Fruit fly (Drosophila melanogaster) whole organism, prepupa: Measurements from ENCODE around the gene CG4619.

ENCODE experiments used
- Blimp-1 ChIP-seq: fragments of 200-800 bp; sonication (Bioruptor generic); optimal IDR thresholded peaks from 3 replicates; lab custom pipeline; 2017; ENCODE audit warnings: missing biosample characterization, missing genetic modification characterization, mild to moderate bottlenecking, moderate library complexity, missing genetic modification reagents
- CG10669 ChIP-seq: fragments of 200-800 bp; sonication (Bioruptor generic); optimal IDR thresholded peaks from 3 replicates; lab custom pipeline; 2018; ENCODE audit warnings: missing biosample characterization, mild to moderate bottlenecking, missing genetic modification characterization, moderate library complexity
- CG11294 ChIP-seq: fragments of 200-800 bp; sonication (Bioruptor generic); IDR thresholded peaks from 2 replicates; pipeline ENCODE4 v1.3.6; 2022; ENCODE audit warnings: missing biosample characterization, missing genetic modification characterization
- CG11762 ChIP-seq: fragments of 200-800 bp; sonication (Bioruptor generic); optimal IDR thresholded peaks from 3 replicates; lab custom pipeline; 2016; ENCODE audit warnings: missing biosample characterization, missing genetic modification characterization; ENCODE audit not compliant: insufficient read depth
- CG11902 ChIP-seq: fragments of 200-800 bp; sonication (Bioruptor generic); optimal IDR thresholded peaks from 3 replicates; lab custom pipeline; 2016; ENCODE audit warnings: missing biosample characterization, missing genetic modification characterization
- CG15336 ChIP-seq: fragments of 200-800 bp; sonication (Bioruptor generic); IDR thresholded peaks from 2 replicates; pipeline ENCODE4 v1.3.6; 2022; ENCODE audit warnings: missing biosample characterization, missing genetic modification characterization
- CG1621 ChIP-seq: fragments of 200-800 bp; sonication (Bioruptor generic); optimal IDR thresholded peaks from 3 replicates; lab custom pipeline; 2018; ENCODE audit warnings: missing biosample characterization, mild to moderate bottlenecking, missing genetic modification characterization
- CG16779 ChIP-seq: fragments of 200-800 bp; sonication (Bioruptor generic); optimal IDR thresholded peaks from 3 replicates; lab custom pipeline; 2017; ENCODE audit warnings: missing biosample characterization, mild to moderate bottlenecking, missing genetic modification characterization
- CG3032 ChIP-seq: fragments of 200-800 bp; optimal IDR thresholded peaks from 2 replicates; lab custom pipeline; 2019; ENCODE audit warnings: missing biosample characterization, mild to moderate bottlenecking, missing genetic modification characterization, moderate library complexity
- CG31627 ChIP-seq: fragments of 200-800 bp; sonication (Bioruptor generic); optimal IDR thresholded peaks from 3 replicates; lab custom pipeline; 2016; ENCODE audit warnings: missing biosample characterization, missing genetic modification characterization
- CG32006 ChIP-seq: fragments of 200-800 bp; sonication (Bioruptor generic); optimal IDR thresholded peaks from 3 replicates; lab custom pipeline; 2017; ENCODE audit warnings: missing biosample characterization, mild to moderate bottlenecking, missing genetic modification characterization
- CG34406 ChIP-seq: fragments of 200-800 bp; sonication (Bioruptor generic); optimal IDR thresholded peaks from 3 replicates; lab custom pipeline; 2016; ENCODE audit warnings: missing biosample characterization, missing genetic modification characterization
- CG3919 ChIP-seq: fragments of 200-800 bp; sonication (Bioruptor generic); optimal IDR thresholded peaks from 3 replicates; lab custom pipeline; 2016; ENCODE audit warnings: missing biosample characterization, missing genetic modification characterization
- CG4318 ChIP-seq: fragments of 200-800 bp; sonication (Bioruptor generic); optimal IDR thresholded peaks from 3 replicates; lab custom pipeline; 2017; ENCODE audit warnings: missing biosample characterization, mild to moderate bottlenecking, missing genetic modification characterization
- CG6163 ChIP-seq: fragments of 200-800 bp; sonication (Bioruptor generic); IDR thresholded peaks from 3 replicates; pipeline ENCODE4 v1.3.6; 2022; ENCODE audit warnings: missing biosample characterization, missing genetic modification characterization
- CG6276 ChIP-seq: fragments of 200-800 bp; sonication (Bioruptor generic); optimal IDR thresholded peaks from 2 replicates; lab custom pipeline; 2017; ENCODE audit warnings: missing biosample characterization, mild to moderate bottlenecking, missing genetic modification characterization
- CG6792 ChIP-seq: fragments of 200-800 bp; sonication (Bioruptor generic); optimal IDR thresholded peaks from 3 replicates; lab custom pipeline; 2016; ENCODE audit warnings: missing biosample characterization, missing genetic modification characterization
- CG6808 ChIP-seq: fragments of 200-800 bp; sonication (Bioruptor generic); optimal IDR thresholded peaks from 3 replicates; lab custom pipeline; 2017; ENCODE audit warnings: missing biosample characterization, missing genetic modification characterization, mild to moderate bottlenecking, moderate library complexity, missing genetic modification reagents
- CG7368 ChIP-seq: fragments of 200-800 bp; sonication (Bioruptor generic); optimal IDR thresholded peaks from 3 replicates; lab custom pipeline; 2016; ENCODE audit warnings: missing biosample characterization, missing genetic modification characterization
- CG8119 ChIP-seq: fragments of 200-800 bp; sonication (Bioruptor generic); IDR thresholded peaks from 3 replicates; pipeline ENCODE4 v1.3.6; 2022; ENCODE audit warnings: missing biosample characterization, missing genetic modification characterization
- CG8319 ChIP-seq: fragments of 200-800 bp; sonication (Bioruptor generic); optimal IDR thresholded peaks from 3 replicates; lab custom pipeline; 2016; ENCODE audit warnings: missing biosample characterization, missing genetic modification characterization
- CG8632 ChIP-seq: fragments of 200-800 bp; sonication (Bioruptor generic); optimal IDR thresholded peaks from 3 replicates; lab custom pipeline; 2016; ENCODE audit warnings: missing biosample characterization, missing genetic modification characterization
- CG9139 ChIP-seq: fragments of 200-800 bp; sonication (Bioruptor generic); optimal IDR thresholded peaks from 3 replicates; lab custom pipeline; 2017; ENCODE audit warnings: missing biosample characterization, mild to moderate bottlenecking, missing genetic modification characterization
- Eip75B ChIP-seq: fragments of 200-800 bp; sonication (Bioruptor generic); optimal IDR thresholded peaks from 3 replicates; lab custom pipeline; 2016; ENCODE audit warnings: missing biosample characterization, missing genetic modification characterization
- Eip78C ChIP-seq: fragments of 200-800 bp; sonication (Bioruptor generic); peaks from one replicate; lab custom pipeline; 2016; ENCODE audit warnings: missing biosample characterization, missing genetic modification characterization
- Eip93F ChIP-seq: fragments of 200-800 bp; sonication (Bioruptor generic); optimal IDR thresholded peaks from 2 replicates; lab custom pipeline; 2016; ENCODE audit warnings: missing biosample characterization, mild to moderate bottlenecking, missing genetic modification characterization
- Ets21C ChIP-seq: fragments of 200-800 bp; sonication (Bioruptor generic); optimal IDR thresholded peaks from 3 replicates; lab custom pipeline; 2016; ENCODE audit warnings: missing biosample characterization, missing genetic modification characterization
- Ets96B ChIP-seq: fragments of 200-800 bp; optimal IDR thresholded peaks from 2 replicates; lab custom pipeline; 2019; ENCODE audit warnings: missing biosample characterization, mild to moderate bottlenecking, missing genetic modification characterization, moderate library complexity
- Gug ChIP-seq: fragments of 200-800 bp; sonication (Bioruptor generic); IDR thresholded peaks from 2 replicates; pipeline ENCODE4 v1.3.6; 2022; ENCODE audit warnings: missing biosample characterization, missing genetic modification characterization
- Hr39 ChIP-seq: fragments of 200-800 bp; sonication (Bioruptor generic); optimal IDR thresholded peaks from 2 replicates; lab custom pipeline; 2016; ENCODE audit warnings: missing biosample characterization, missing genetic modification characterization
- Hr4 ChIP-seq: fragments of 200-800 bp; sonication (Bioruptor generic); optimal IDR thresholded peaks from 3 replicates; lab custom pipeline; 2016; ENCODE audit warnings: missing biosample characterization, missing genetic modification characterization
- Met ChIP-seq: fragments of 200-800 bp; sonication (Bioruptor generic); optimal IDR thresholded peaks from 3 replicates; lab custom pipeline; 2016; ENCODE audit warnings: missing biosample characterization, missing genetic modification characterization
- OdsH ChIP-seq: fragments of 200-800 bp; sonication (Bioruptor generic); optimal IDR thresholded peaks from 3 replicates; lab custom pipeline; 2016; ENCODE audit warnings: missing biosample characterization, missing genetic modification characterization
- Smox ChIP-seq: fragments of 200-800 bp; sonication (Bioruptor generic); optimal IDR thresholded peaks from 3 replicates; lab custom pipeline; 2016; ENCODE audit warnings: missing biosample characterization, missing genetic modification characterization
- Sox102F ChIP-seq: fragments of 200-800 bp; sonication (Bioruptor generic); optimal IDR thresholded peaks from 2 replicates; lab custom pipeline; 2016; ENCODE audit warnings: missing biosample characterization, mild to moderate bottlenecking, missing genetic modification characterization
- Sox14 ChIP-seq: fragments of 200-800 bp; sonication (Bioruptor generic); optimal IDR thresholded peaks from 3 replicates; lab custom pipeline; 2016; ENCODE audit warnings: missing biosample characterization, missing genetic modification characterization
- Sox15 ChIP-seq: fragments of 200-800 bp; sonication (Bioruptor generic); optimal IDR thresholded peaks from 3 replicates; lab custom pipeline; 2016; ENCODE audit warnings: missing biosample characterization, missing genetic modification characterization
- achi ChIP-seq: fragments of 200-800 bp; sonication (Bioruptor generic); optimal IDR thresholded peaks from 3 replicates; lab custom pipeline; 2016; ENCODE audit warnings: missing biosample characterization, missing genetic modification characterization
- acj6 ChIP-seq: fragments of 200-800 bp; sonication (Bioruptor generic); optimal IDR thresholded peaks from 3 replicates; lab custom pipeline; 2016; ENCODE audit warnings: missing biosample characterization, missing genetic modification characterization
- dac ChIP-seq: fragments of 200-800 bp; sonication (Bioruptor generic); optimal IDR thresholded peaks from 2 replicates; lab custom pipeline; 2017; ENCODE audit warnings: missing biosample characterization, mild to moderate bottlenecking, missing genetic modification characterization
- dsx ChIP-seq: fragments of 200-800 bp; optimal IDR thresholded peaks from 3 replicates; lab custom pipeline; 2019; ENCODE audit warnings: missing biosample characterization, mild to moderate bottlenecking, missing genetic modification characterization, moderate library complexity; ENCODE audit not compliant: poor library complexity, severe bottlenecking
- eg ChIP-seq: fragments of 200-800 bp; sonication (Bioruptor generic); IDR thresholded peaks from 3 replicates; pipeline ENCODE4 v1.3.6; 2022; ENCODE audit warnings: missing biosample characterization, missing genetic modification characterization
- esn ChIP-seq: fragments of 200-800 bp; sonication (Bioruptor generic); optimal IDR thresholded peaks from 2 replicates; lab custom pipeline; 2016; ENCODE audit warnings: missing biosample characterization, mild to moderate bottlenecking, missing genetic modification characterization, moderate library complexity
- fd59A ChIP-seq: fragments of 200-800 bp; sonication (Bioruptor generic); optimal IDR thresholded peaks from 2 replicates; lab custom pipeline; 2017; ENCODE audit warnings: missing biosample characterization, mild to moderate bottlenecking, missing genetic modification characterization, missing genetic modification reagents
- fd85E ChIP-seq: fragments of 200-800 bp; sonication (Bioruptor generic); optimal IDR thresholded peaks from 3 replicates; lab custom pipeline; 2016; ENCODE audit warnings: missing biosample characterization, missing genetic modification characterization
- fkh ChIP-seq: fragments of 200-800 bp; sonication (Bioruptor generic); optimal IDR thresholded peaks from 3 replicates; lab custom pipeline; 2017; ENCODE audit warnings: missing biosample characterization, mild to moderate bottlenecking, missing genetic modification characterization, moderate library complexity
- lz ChIP-seq: fragments of 200-800 bp; sonication (Bioruptor generic); optimal IDR thresholded peaks from 3 replicates; lab custom pipeline; 2016; ENCODE audit warnings: missing biosample characterization, missing genetic modification characterization
- net ChIP-seq: fragments of 200-800 bp; sonication (Bioruptor generic); optimal IDR thresholded peaks from 3 replicates; lab custom pipeline; 2016; ENCODE audit warnings: missing biosample characterization, missing genetic modification characterization
- ss ChIP-seq, 2 experiments: fragments of 200-800 bp; sonication (Bioruptor generic); optimal IDR thresholded peaks; 2 replicates in 1 of 2; 3 replicates in 1 of 2; lab custom pipeline; 2017 to 2018; ENCODE audit warnings: mild to moderate bottlenecking in 2 of 2, missing biosample characterization in 2 of 2, missing genetic modification characterization in 2 of 2, moderate library complexity in 1 of 2
- svp ChIP-seq: fragments of 200-800 bp; sonication (Bioruptor generic); peaks from one replicate; lab custom pipeline; 2016; ENCODE audit warnings: missing biosample characterization, missing genetic modification characterization
- vri ChIP-seq: fragments of 200-800 bp; sonication (Bioruptor generic); optimal IDR thresholded peaks from 3 replicates; lab custom pipeline; 2016; ENCODE audit warnings: missing biosample characterization, mild to moderate bottlenecking, missing genetic modification characterization

The CG4619 gene

dm6 chr2L:9947738-9948519 is 9.3 kb downstream of the CG4619 start:
- TF ChIP-seq OdsH (peak; percentile 10), CG6792 (GFP tag; lab: Kevin White, UChicago) (no peak), achi (GFP tag; lab: Kevin White, UChicago) (no peak), acj6 (GFP tag; lab: Kevin White, UChicago) (no peak), CG9139 (GFP tag; lab: Kevin White, UChicago) (no peak), CG16779 (tag; lab: Kevin White, UChicago) (no peak), Met (GFP tag; lab: Kevin White, UChicago) (no peak), dsx (no peak), CG10669 (no peak), ss (GFP tag; optimal IDR thresholded peaks at IDR 0.05; lab: Kevin White, UChicago) (peak; percentile 0 to 14), Blimp-1 (GFP tag; lab: Kevin White, UChicago) (no peak), lz (GFP tag; lab: Kevin White, UChicago) (no peak), CG11902 (GFP tag; lab: Kevin White, UChicago) (no peak), CG6276 (GFP tag; lab: Kevin White, UChicago) (no peak), CG32006 (peak; percentile 46), eg (GFP tag; lab: Robert Waterston, UW) (peak; percentile 23; the same call in 1 of the 3 replicates), CG11762 (GFP tag; lab: Kevin White, UChicago) (no peak), CG8632 (GFP tag; lab: Kevin White, UChicago) (no peak), CG15336 (GFP tag; lab: Robert Waterston, UW) (no peak), CG6808 (no peak), CG4318 (no peak), Hr39 (GFP tag; lab: Kevin White, UChicago) (peak; percentile 6), Eip78C (GFP tag; lab: Kevin White, UChicago) (peak; percentile 85), CG1621 (peak; percentile 13), CG8119 (no peak), fkh (GFP tag; lab: Kevin White, UChicago) (no peak), Sox102F (GFP tag; lab: Kevin White, UChicago) (no peak), vri (peak; percentile 99), CG31627 (GFP tag; lab: Kevin White, UChicago) (peak; percentile 4), Sox15 (GFP tag; lab: Kevin White, UChicago) (no peak), fd59A (GFP tag; lab: Kevin White, UChicago) (no peak), Sox14 (GFP tag; lab: Kevin White, UChicago) (peak; percentile 34), Ets96B (tag; lab: Kevin White, UChicago) (no peak), Smox (GFP tag; lab: Kevin White, UChicago) (peak; percentile 22), CG34406 (GFP tag; lab: Kevin White, UChicago) (no peak), CG7368 (GFP tag; lab: Kevin White, UChicago) (no peak), net (GFP tag; lab: Kevin White, UChicago) (no peak), Eip75B (GFP tag; lab: Kevin White, UChicago) (no peak), CG3032 (tag; lab: Kevin White, UChicago) (no peak), CG11294 (no peak), Gug (GFP tag; lab: Robert Waterston, UW) (no peak), CG6163 (GFP tag; lab: Robert Waterston, UW) (0 out of 3 replicates have a peak, but pooled peaks have one; percentile 49), CG8319 (GFP tag; lab: Kevin White, UChicago) (no peak), dac (GFP tag; lab: Kevin White, UChicago) (no peak), esn (GFP tag; lab: Kevin White, UChicago) (peak; percentile 50), Ets21C (GFP tag; lab: Kevin White, UChicago) (no peak), CG3919 (no peak), Hr4 (peak; percentile 5), fd85E (GFP tag; lab: Kevin White, UChicago) (no peak), svp (GFP tag; lab: Kevin White, UChicago) (no peak), Eip93F (peak; percentile 87)
